Fruit fly (Drosophila melanogaster) whole organism, embryonic: ENCODE measurements around the gene CheA7a.

Source experiments
- BEAF-32 ChIP-seq: fragments of 200-800 bp; sonication (Bioruptor generic); optimal IDR thresholded peaks from 3 replicates; lab custom pipeline; 2017; ENCODE audit warnings: missing biosample characterization, missing genetic modification characterization, mild to moderate bottlenecking, moderate library complexity, missing genetic modification reagents
- CG10543 ChIP-seq: fragments of 200-800 bp; sonication (Bioruptor generic); optimal IDR thresholded peaks from 3 replicates; lab custom pipeline; 2017; ENCODE audit warnings: missing biosample characterization, mild to moderate bottlenecking, missing genetic modification characterization, moderate library complexity
- CG12071 ChIP-seq: fragments of 200-800 bp; sonication (Bioruptor generic); optimal IDR thresholded peaks from 3 replicates; lab custom pipeline; 2018; ENCODE audit warnings: missing biosample characterization, mild to moderate bottlenecking, missing genetic modification characterization
- CG12155 ChIP-seq: fragments of 200-800 bp; sonication (Bioruptor generic); optimal IDR thresholded peaks from 3 replicates; lab custom pipeline; 2016; ENCODE audit warnings: missing biosample characterization, missing genetic modification characterization
- CG12299 ChIP-seq: fragments of 200-800 bp; sonication (Bioruptor generic); optimal IDR thresholded peaks from 2 replicates; lab custom pipeline; 2018; ENCODE audit warnings: missing biosample characterization, mild to moderate bottlenecking, missing genetic modification characterization
- CG13894 ChIP-seq: fragments of 200-800 bp; sonication (Bioruptor generic); optimal IDR thresholded peaks from 3 replicates; lab custom pipeline; 2018; ENCODE audit warnings: missing biosample characterization, mild to moderate bottlenecking, missing genetic modification characterization, moderate library complexity
- CG17802 ChIP-seq: fragments of 200-800 bp; sonication (Bioruptor generic); optimal IDR thresholded peaks from 2 replicates; lab custom pipeline; 2018; ENCODE audit warnings: missing biosample characterization, mild to moderate bottlenecking, missing genetic modification characterization, moderate library complexity
- CG17912 ChIP-seq: fragments of 200-800 bp; sonication (Bioruptor generic); optimal IDR thresholded peaks from 2 replicates; lab custom pipeline; 2018; ENCODE audit warnings: missing biosample characterization, mild to moderate bottlenecking, missing genetic modification characterization
- CG18599 ChIP-seq: fragments of 200-800 bp; sonication (Bioruptor generic); optimal IDR thresholded peaks from 3 replicates; lab custom pipeline; 2017; ENCODE audit warnings: missing biosample characterization, missing genetic modification characterization, mild to moderate bottlenecking, moderate library complexity, missing genetic modification reagents
- CG30431 ChIP-seq: fragments of 200-800 bp; sonication (Bioruptor generic); optimal IDR thresholded peaks from 2 replicates; lab custom pipeline; 2017; ENCODE audit warnings: missing biosample characterization, missing genetic modification characterization
- CG31224 ChIP-seq: fragments of 200-800 bp; sonication (Bioruptor generic); IDR thresholded peaks from 2 replicates; pipeline ENCODE4 v1.3.6; 2022; ENCODE audit warnings: missing biosample characterization, missing genetic modification characterization
- CG31365 ChIP-seq: fragments of 200-800 bp; sonication (Bioruptor generic); optimal IDR thresholded peaks from 2 replicates; lab custom pipeline; 2018; ENCODE audit warnings: missing biosample characterization, mild to moderate bottlenecking, missing genetic modification characterization
- CG34422 ChIP-seq: fragments of 200-800 bp; sonication (Bioruptor generic); IDR thresholded peaks from 3 replicates; pipeline ENCODE4 v1.3.6; 2022; ENCODE audit warnings: missing biosample characterization, missing genetic modification characterization
- CG3995 ChIP-seq: fragments of 200-800 bp; sonication (Bioruptor generic); optimal IDR thresholded peaks from 3 replicates; lab custom pipeline; 2016; ENCODE audit warnings: missing biosample characterization, missing genetic modification characterization
- CG4404 ChIP-seq: fragments of 200-800 bp; sonication (Bioruptor generic); IDR thresholded peaks from 2 replicates; pipeline ENCODE4 v1.3.6; 2022; ENCODE audit warnings: missing biosample characterization, missing genetic modification characterization
- CG5245 ChIP-seq: fragments of 200-800 bp; sonication (Bioruptor generic); optimal IDR thresholded peaks from 3 replicates; lab custom pipeline; 2016; ENCODE audit warnings: missing biosample characterization, missing genetic modification characterization
- CG5953 ChIP-seq: fragments of 200-800 bp; sonication (Bioruptor generic); IDR thresholded peaks from 2 replicates; pipeline ENCODE4 v1.3.6; 2022; ENCODE audit warnings: missing biosample characterization, missing genetic modification characterization
- CG8281 ChIP-seq: fragments of 200-800 bp; sonication (Bioruptor generic); optimal IDR thresholded peaks from 2 replicates; lab custom pipeline; 2018; ENCODE audit warnings: missing biosample characterization, mild to moderate bottlenecking, missing genetic modification characterization, moderate library complexity
- CG8290 ChIP-seq, 3 experiments: fragments of 200-800 bp; sonication (Bioruptor generic); optimal IDR thresholded peaks; 2 replicates each; lab custom pipeline; 2016 to 2019; ENCODE audit warnings: missing biosample characterization in 3 of 3, missing genetic modification characterization in 3 of 3, mild to moderate bottlenecking in 2 of 3, moderate library complexity in 1 of 3
- CG8924 ChIP-seq: fragments of 200-800 bp; optimal IDR thresholded peaks from 3 replicates; lab custom pipeline; 2019; ENCODE audit warnings: missing biosample characterization, mild to moderate bottlenecking, missing genetic modification characterization, moderate library complexity
- CG9215 ChIP-seq: fragments of 200-800 bp; sonication (Bioruptor generic); IDR thresholded peaks from 2 replicates; pipeline ENCODE4 v1.3.6; 2022; ENCODE audit warnings: missing biosample characterization, missing genetic modification characterization
- CTCF ChIP-seq: fragments of 200-800 bp; sonication (Bioruptor generic); optimal IDR thresholded peaks from 2 replicates; lab custom pipeline; 2017; ENCODE audit warnings: missing biosample characterization, mild to moderate bottlenecking, missing genetic modification characterization, moderate library complexity
- D19A ChIP-seq: fragments of 200-800 bp; optimal IDR thresholded peaks from 3 replicates; lab custom pipeline; 2019; ENCODE audit warnings: missing biosample characterization, mild to moderate bottlenecking, missing genetic modification characterization, moderate library complexity
- Dbx ChIP-seq: fragments of 200-800 bp; sonication (Bioruptor generic); IDR thresholded peaks from 3 replicates; pipeline ENCODE4 v1.3.6; 2022; ENCODE audit warnings: missing biosample characterization, missing genetic modification characterization
- Dfd ChIP-seq, 2 experiments: fragments of >200 bp; optimal IDR thresholded peaks; 2 replicates each; lab custom pipeline; 2017; ENCODE audit warnings: missing biosample characterization in 2 of 2, missing genetic modification characterization in 2 of 2
- HLH54F ChIP-seq: fragments of 200-800 bp; sonication (Bioruptor generic); optimal IDR thresholded peaks from 3 replicates; lab custom pipeline; 2016; ENCODE audit warnings: missing biosample characterization, missing genetic modification characterization
- MBD-R2 ChIP-seq: fragments of 200-800 bp; sonication (Bioruptor generic); IDR thresholded peaks from 2 replicates; pipeline ENCODE4 v1.3.6; 2022; ENCODE audit warnings: missing biosample characterization, missing genetic modification characterization
- Mes4 ChIP-seq: fragments of 200-800 bp; sonication (Bioruptor generic); optimal IDR thresholded peaks from 2 replicates; lab custom pipeline; 2016; ENCODE audit warnings: missing biosample characterization, missing genetic modification characterization
- Rfx ChIP-seq: fragments of 200-800 bp; sonication (Bioruptor generic); IDR thresholded peaks from 2 replicates; pipeline ENCODE4 v1.3.6; 2022; ENCODE audit warnings: missing biosample characterization, missing genetic modification characterization
- Spps ChIP-seq: fragments of 200-800 bp; sonication (Bioruptor generic); optimal IDR thresholded peaks from 2 replicates; lab custom pipeline; 2018; ENCODE audit warnings: missing biosample characterization, mild to moderate bottlenecking, missing genetic modification characterization
- Taf1 ChIP-seq: fragments of 200-800 bp; sonication (Bioruptor generic); IDR thresholded peaks from 2 replicates; pipeline ENCODE4 v1.3.6; 2022; ENCODE audit warnings: missing biosample characterization, missing genetic modification characterization
- Tbp ChIP-seq: fragments of >200 bp; optimal IDR thresholded peaks from 2 replicates; lab custom pipeline; 2018; ENCODE audit warnings: missing biosample characterization, missing genetic modification characterization
- Xbp1 ChIP-seq: fragments of 200-800 bp; sonication (Bioruptor generic); optimal IDR thresholded peaks from 3 replicates; lab custom pipeline; 2016; ENCODE audit warnings: missing biosample characterization, mild to moderate bottlenecking, missing genetic modification characterization
- Xrp1 ChIP-seq: fragments of 200-800 bp; sonication (Bioruptor generic); IDR thresholded peaks from 2 replicates; pipeline ENCODE4 v1.3.6; 2022; ENCODE audit warnings: missing biosample characterization, missing genetic modification characterization
- cato ChIP-seq: fragments of 200-800 bp; sonication (Bioruptor generic); optimal IDR thresholded peaks from 2 replicates; lab custom pipeline; 2016; ENCODE audit warnings: missing biosample characterization, missing genetic modification characterization, borderline replicate concordance
- dimm ChIP-seq: fragments of 200-800 bp; sonication (Bioruptor generic); IDR thresholded peaks from 2 replicates; pipeline ENCODE4 v1.3.6; 2022; ENCODE audit warnings: missing biosample characterization, missing genetic modification characterization
- ewg ChIP-seq: fragments of 200-800 bp; sonication (Bioruptor generic); optimal IDR thresholded peaks from 3 replicates; lab custom pipeline; 2017; ENCODE audit warnings: mild to moderate bottlenecking, missing biosample characterization, missing genetic modification reagents, missing genetic modification characterization
- gcm ChIP-seq: fragments of 200-800 bp; sonication (Bioruptor generic); optimal IDR thresholded peaks from 2 replicates; lab custom pipeline; 2019; ENCODE audit warnings: missing biosample characterization, mild to moderate bottlenecking, missing genetic modification characterization, moderate library complexity
- kah ChIP-seq: fragments of 200-800 bp; sonication (Bioruptor generic); optimal IDR thresholded peaks from 2 replicates; lab custom pipeline; 2018; ENCODE audit warnings: missing biosample characterization, mild to moderate bottlenecking, missing genetic modification characterization
- ken ChIP-seq: fragments of 200-800 bp; sonication (Bioruptor generic); IDR thresholded peaks from 3 replicates; pipeline ENCODE4 v1.3.6; 2022; ENCODE audit warnings: missing biosample characterization, missing genetic modification characterization
- lab ChIP-seq: fragments of 200-800 bp; sonication (Bioruptor generic); optimal IDR thresholded peaks from 3 replicates; lab custom pipeline; 2017; ENCODE audit warnings: missing biosample characterization, missing genetic modification characterization, mild to moderate bottlenecking, moderate library complexity, missing genetic modification reagents
- mirr ChIP-seq: fragments of 200-800 bp; sonication (Bioruptor generic); optimal IDR thresholded peaks from 3 replicates; lab custom pipeline; 2018; ENCODE audit warnings: missing biosample characterization, mild to moderate bottlenecking, missing genetic modification characterization
- salm ChIP-seq: fragments of 200-800 bp; sonication (Bioruptor generic); optimal IDR thresholded peaks from 2 replicates; lab custom pipeline; 2018; ENCODE audit warnings: missing biosample characterization, mild to moderate bottlenecking, missing genetic modification characterization
- scrt ChIP-seq: fragments of 200-800 bp; sonication (Bioruptor generic); optimal IDR thresholded peaks from 2 replicates; lab custom pipeline; 2018; ENCODE audit warnings: missing biosample characterization, mild to moderate bottlenecking, missing genetic modification characterization, moderate library complexity
- sens ChIP-seq: fragments of 200-800 bp; sonication (Bioruptor generic); peaks from one replicate; lab custom pipeline; 2016; ENCODE audit warnings: missing biosample characterization, missing genetic modification characterization
- slp2 ChIP-seq: fragments of 200-800 bp; sonication (Bioruptor generic); optimal IDR thresholded peaks from 2 replicates; lab custom pipeline; 2016; ENCODE audit warnings: missing biosample characterization, missing genetic modification characterization
- usp ChIP-seq: fragments of >200 bp; optimal IDR thresholded peaks from 2 replicates; lab custom pipeline; 2017; ENCODE audit warnings: missing biosample characterization, missing genetic modification characterization
- vnd ChIP-seq: fragments of 200-800 bp; sonication (Bioruptor generic); IDR thresholded peaks from 3 replicates; pipeline ENCODE4 v1.3.6; 2022; ENCODE audit warnings: missing biosample characterization, missing genetic modification characterization; ENCODE audit not compliant: partially characterized antibody
- wek ChIP-seq: fragments of 200-800 bp; sonication (Bioruptor generic); optimal IDR thresholded peaks from 3 replicates; lab custom pipeline; 2018; ENCODE audit warnings: missing biosample characterization, mild to moderate bottlenecking, missing genetic modification characterization, moderate library complexity
- yki ChIP-seq: fragments of >200 bp; optimal IDR thresholded peaks from 3 replicates; lab custom pipeline; 2018
- zf30C ChIP-seq: fragments of 200-800 bp; sonication (Bioruptor generic); optimal IDR thresholded peaks from 3 replicates; lab custom pipeline; 2018; ENCODE audit warnings: missing biosample characterization, mild to moderate bottlenecking, missing genetic modification characterization

Gene CheA7a

DNA sequence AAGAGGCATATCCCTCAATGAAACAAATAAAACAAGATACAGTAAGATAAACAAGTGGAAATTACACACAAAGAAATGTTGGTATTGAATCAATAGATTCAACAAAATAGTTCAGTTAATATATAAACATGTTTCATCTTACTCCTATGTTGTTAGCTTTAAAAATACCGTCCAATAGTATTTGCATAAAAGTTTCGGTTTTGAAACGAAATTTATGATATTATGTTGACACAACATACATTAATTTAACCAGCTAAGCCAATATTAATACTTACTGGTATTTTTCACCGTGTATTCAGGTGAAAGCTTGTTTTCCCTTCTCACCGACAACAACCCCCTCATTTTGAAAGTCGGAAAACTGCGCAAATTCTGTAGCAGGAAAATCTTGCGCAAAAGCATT is 39.4 kb upstream of the CheA7a start (continued):
- peak; percentile 65 for TF ChIP-seq Rfx (GFP tag; lab: Robert Waterston, UW)
- TF ChIP-seq CG31224 (GFP tag; lab: Robert Waterston, UW): peak; percentile 23; the same call in 1 of the 2 replicates
- TF ChIP-seq salm: peak; percentile 57
- no peak for TF ChIP-seq CG5953
- TF ChIP-seq MBD-R2: no peak
- TF ChIP-seq slp2 (GFP tag; lab: Kevin White, UChicago): peak; percentile 10
- TF ChIP-seq CG34422 (GFP tag; lab: Robert Waterston, UW): peak; percentile 50; the same call in 1 of the 3 replicates
- peak; percentile 60 for TF ChIP-seq scrt
- peak; percentile 58 for TF ChIP-seq zf30C (GFP tag; lab: Kevin White, UChicago)
- peak; percentile 35 for TF ChIP-seq Spps
- TF ChIP-seq cato (GFP tag; lab: Kevin White, UChicago): peak; percentile 23
- TF ChIP-seq Xrp1: peak; percentile 55; the same call in 1 of the 2 replicates
- peak; percentile 65 for TF ChIP-seq wek (GFP tag; lab: Kevin White, UChicago)
- TF ChIP-seq lab (GFP tag; lab: Kevin White, UChicago): peak; percentile 86
- peak; percentile 79 for TF ChIP-seq CG18599 (GFP tag; lab: Kevin White, UChicago)
- no peak for TF ChIP-seq usp
- peak; percentile 22; the same call in 1 of the 2 replicates for TF ChIP-seq CG9215 (GFP tag; lab: Robert Waterston, UW)
- TF ChIP-seq vnd (GFP tag; lab: Robert Waterston, UW): no peak
- no peak for TF ChIP-seq CG3995 (GFP tag; lab: Kevin White, UChicago)
- peak; percentile 45 for TF ChIP-seq CG10543 (GFP tag; lab: Kevin White, UChicago)
- peak; percentile 57 for TF ChIP-seq ewg
- TF ChIP-seq CG13894 (tag; lab: Kevin White, UChicago): peak; percentile 31
- peak; percentile 45 for TF ChIP-seq CG12155
- TF ChIP-seq ken (GFP tag; lab: Robert Waterston, UW): 0 out of 3 replicates have a peak, but pooled peaks have one; percentile 25
- no peak for TF ChIP-seq Mes4 (GFP tag; lab: Kevin White, UChicago)
- no peak for TF ChIP-seq yki (lab: Kevin White, UChicago)
- peak; percentile 10 for TF ChIP-seq CG8290 (GFP tag; optimal IDR thresholded peaks at IDR 0.05; lab: Kevin White, UChicago)
- peak in 1 of 2 experiments; percentile 78 for TF ChIP-seq CG8290 (tag; optimal IDR thresholded peaks at IDR 0.05; lab: Kevin White, UChicago)
- peak; percentile 42 for TF ChIP-seq gcm
- TF ChIP-seq dimm (GFP tag; lab: Robert Waterston, UW): no peak
- no peak for TF ChIP-seq CG17802
- peak; percentile 64 for TF ChIP-seq Xbp1 (GFP tag; lab: Kevin White, UChicago)
- TF ChIP-seq CG12071 (GFP tag; lab: Kevin White, UChicago): peak; percentile 72
- TF ChIP-seq Dfd (GFP tag; optimal IDR thresholded peaks at IDR 0.05; lab: Kevin White, UChicago): no peak
- peak; percentile 58 for TF ChIP-seq D19A (tag; lab: Kevin White, UChicago)
- 0 out of 2 replicates have a peak, but pooled peaks have one; percentile 13 for TF ChIP-seq Taf1 (GFP tag; lab: Robert Waterston, UW)
- TF ChIP-seq CG5245 (GFP tag; lab: Kevin White, UChicago): peak; percentile 29
- TF ChIP-seq Dbx (GFP tag; lab: Robert Waterston, UW): peak; percentile 75; the same call in 1 of the 3 replicates
- no peak for TF ChIP-seq CG17912 (GFP tag; lab: Kevin White, UChicago)
- peak; percentile 37 for TF ChIP-seq kah (GFP tag; lab: Kevin White, UChicago)
- TF ChIP-seq BEAF-32: no peak
- TF ChIP-seq Tbp (GFP tag; lab: Kevin White, UChicago): no peak
- TF ChIP-seq HLH54F (GFP tag; lab: Kevin White, UChicago): peak; percentile 20
- peak; percentile 57 for TF ChIP-seq CG31365 (tag; lab: Kevin White, UChicago)
- TF ChIP-seq CG8281 (tag; lab: Kevin White, UChicago): peak; percentile 55
- TF ChIP-seq mirr (GFP tag; lab: Kevin White, UChicago): no peak
- peak; percentile 80 for TF ChIP-seq CG12299 (tag; lab: Kevin White, UChicago)
- TF ChIP-seq CG8924: peak; percentile 60
- TF ChIP-seq sens (GFP tag; lab: Kevin White, UChicago): peak; percentile 90
- no peak for TF ChIP-seq CTCF (GFP tag; lab: Kevin White, UChicago)
- no peak for TF ChIP-seq CG4404 (GFP tag; lab: Robert Waterston, UW)
- no peak for TF ChIP-seq CG30431 (GFP tag; lab: Kevin White, UChicago)
